Worm (Caenorhabditis elegans) whole organism, early embryonic: ENCODE data around the gene scl-5.

ENCODE experiments used
- B0310.2 ChIP-seq: sonication (generic microtip); optimal IDR thresholded peaks from 2 replicates; lab custom pipeline; 2016; ENCODE audit warnings: mild to moderate bottlenecking, missing genetic modification characterization, missing compliant biosample characterization
- aly-1 ChIP-seq: sonication (generic microtip); optimal IDR thresholded peaks from 2 replicates; lab custom pipeline; 2016; ENCODE audit warnings: missing genetic modification characterization, missing compliant biosample characterization
- ama-1 ChIP-seq: fragments of 150-350 bp; optimal IDR thresholded peaks from 2 replicates; lab custom pipeline; 2014
- ceh-13 ChIP-seq: fragments of 200-800 bp; sonication (Bioruptor generic); optimal IDR thresholded peaks from 2 replicates; lab custom pipeline; 2018; ENCODE audit warnings: mild to moderate bottlenecking, missing genetic modification characterization, missing compliant biosample characterization
- hmbx-1 ChIP-seq: sonication (generic microtip); optimal IDR thresholded peaks from 2 replicates; lab custom pipeline; 2016; ENCODE audit warnings: mild to moderate bottlenecking, missing genetic modification characterization, missing compliant biosample characterization
- hmg-4 ChIP-seq: fragments of 200-800 bp; sonication (Bioruptor generic); optimal IDR thresholded peaks from 2 replicates; lab custom pipeline; 2018; ENCODE audit warnings: mild to moderate bottlenecking, missing genetic modification characterization, missing compliant biosample characterization
- hnd-1 ChIP-seq: sonication (generic microtip); optimal IDR thresholded peaks from 2 replicates; lab custom pipeline; 2016; ENCODE audit warnings: missing genetic modification characterization, missing compliant biosample characterization
- pes-1 ChIP-seq: fragments of 200-800 bp; sonication (Bioruptor generic); IDR thresholded peaks from 2 replicates; pipeline ENCODE4 v1.3.6; 2022; ENCODE audit warnings: missing genetic modification reagents, missing genetic modification characterization, missing compliant biosample characterization
- tbx-11 ChIP-seq: fragments of 200-800 bp; sonication (Bioruptor generic); IDR thresholded peaks from 2 replicates; pipeline ENCODE4 v1.3.6; 2022; ENCODE audit warnings: missing genetic modification characterization, missing compliant biosample characterization
- tbx-37 ChIP-seq: fragments of 200-800 bp; sonication (Bioruptor generic); conservative IDR thresholded peaks from 2 replicates; pipeline ENCODE4 v1.3.6; 2022; ENCODE audit warnings: missing genetic modification reagents, missing genetic modification characterization, missing compliant biosample characterization
- tra-4 ChIP-seq: sonication (generic microtip); optimal IDR thresholded peaks from 2 replicates; lab custom pipeline; 2017; ENCODE audit warnings: missing genetic modification characterization, missing compliant biosample characterization

DNA sequence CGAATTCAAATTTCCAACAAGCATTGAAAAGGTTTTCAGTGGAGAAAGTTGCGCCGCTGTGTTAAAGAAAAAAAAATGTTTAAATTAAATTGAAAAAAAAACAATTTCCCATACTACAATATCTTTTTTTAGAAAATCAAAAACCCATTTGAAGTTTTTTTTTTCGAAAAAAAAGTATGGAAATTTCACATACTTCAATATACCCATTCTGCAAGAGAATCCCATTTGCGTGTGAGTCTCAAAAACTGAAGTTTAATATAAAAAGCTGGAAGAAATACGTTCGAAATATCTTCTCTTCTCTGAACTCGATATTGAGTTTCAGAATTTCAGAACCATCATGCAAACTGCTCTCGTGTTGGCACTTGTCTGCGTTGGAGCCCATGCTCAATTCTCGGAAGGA lies 6.3 kb downstream of the scl-5 start, which contains the start of gene scl-7:
- TF ChIP-seq hmbx-1, result no peak
- no peak for TF ChIP-seq aly-1 (tag; lab: Kevin White, UChicago)
- TF ChIP-seq tra-4 (tag; lab: Kevin White, UChicago), result no peak
- TF ChIP-seq ama-1 (lab: Kevin White, UChicago), result no peak
- TF ChIP-seq hnd-1 (tag; lab: Kevin White, UChicago), result no peak
- no peak for TF ChIP-seq tbx-11 (GFP tag; lab: Robert Waterston, UW)
- no peak for TF ChIP-seq B0310.2
- no peak for TF ChIP-seq pes-1 (GFP tag; lab: Robert Waterston, UW)
- TF ChIP-seq tbx-37 (GFP tag; lab: Robert Waterston, UW), result no peak
- TF ChIP-seq hmg-4 (GFP tag; lab: Kevin White, UChicago), result no peak
- TF ChIP-seq ceh-13, result no peak
